Fruit fly (Drosophila melanogaster): ENCODE results near the gene CG42494.

dm6 chr3L:3208895-3209294 lies 24.7 kb downstream of the CG42494 start, which contains the start of the genes CG32269 and CG32270:
- TF ChIP-seq rgr (GFP tag; optimal IDR thresholded peaks at IDR 0.05) (no peak), dmrt93B (GFP tag; optimal IDR thresholded peaks at IDR 0.05) (no peak), Myc (optimal IDR thresholded peaks at IDR 0.05) (no peak), pan (optimal IDR thresholded peaks at IDR 0.05) (no peak), Vsx2 (GFP tag; optimal IDR thresholded peaks at IDR 0.05; ENCODE audit: partially characterized antibody) (no peak), Dfd (GFP tag; optimal IDR thresholded peaks at IDR 0.05) (no peak), woc (GFP tag; optimal IDR thresholded peaks at IDR 0.05) (no peak), HLH106 (tag; optimal IDR thresholded peaks at IDR 0.05) (no peak), psq (GFP tag; optimal IDR thresholded peaks at IDR 0.05) (no peak), CG32264 (GFP tag; optimal IDR thresholded peaks at IDR 0.05) (no peak), OdsH (GFP tag; optimal IDR thresholded peaks at IDR 0.05) (no peak), tai (GFP tag; optimal IDR thresholded peaks at IDR 0.05) (no peak), Abd-B (GFP tag; optimal IDR thresholded peaks at IDR 0.05) (no peak)

Measured in whole organism, wandering third instar larva.